Fruit fly (Drosophila melanogaster): ENCODE measurements around the gene Jhbp12.

DNA sequence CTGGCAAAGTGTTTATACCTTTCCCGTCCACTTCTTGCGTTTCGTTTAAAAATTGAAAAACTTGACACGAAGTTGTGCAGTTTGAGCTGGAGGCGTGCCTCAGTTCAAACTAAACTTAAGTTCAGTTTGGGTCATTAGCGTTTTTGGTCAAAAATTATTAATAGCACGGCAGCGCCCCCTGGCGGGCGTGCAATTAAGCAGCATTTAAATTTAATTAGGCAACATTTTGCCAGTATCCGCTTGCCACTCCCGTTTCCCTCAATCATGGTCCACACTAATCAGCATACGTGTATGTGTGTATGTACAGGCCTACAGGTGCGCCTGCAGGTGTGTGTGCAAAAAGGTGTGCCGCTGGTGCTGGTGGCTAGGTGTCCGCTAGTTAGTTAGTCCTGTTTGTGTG, 21.0 kb upstream of the Jhbp12 start:
- TF ChIP-seq CG13204 (GFP tag; optimal IDR thresholded peaks at IDR 0.05), result no peak
- no peak for TF ChIP-seq Pif1A (GFP tag; optimal IDR thresholded peaks at IDR 0.05)
- no peak for TF ChIP-seq rn (GFP tag; IDR thresholded peaks at IDR 0.05)
- no peak for TF ChIP-seq CG8159 (tag; optimal IDR thresholded peaks at IDR 0.05)
- no peak for TF ChIP-seq EcR (GFP tag; optimal IDR thresholded peaks at IDR 0.05)
- TF ChIP-seq Ets98B (GFP tag; IDR thresholded peaks at IDR 0.05), result no peak
- no peak for TF ChIP-seq D1 (tag; optimal IDR thresholded peaks at IDR 0.05)
- TF ChIP-seq Snoo (tag; optimal IDR thresholded peaks at IDR 0.05), result no peak

All from whole organism, pupa.